Fruit fly (Drosophila melanogaster): ENCODE results near the gene CG7920.

The CG7920 gene

DNA sequence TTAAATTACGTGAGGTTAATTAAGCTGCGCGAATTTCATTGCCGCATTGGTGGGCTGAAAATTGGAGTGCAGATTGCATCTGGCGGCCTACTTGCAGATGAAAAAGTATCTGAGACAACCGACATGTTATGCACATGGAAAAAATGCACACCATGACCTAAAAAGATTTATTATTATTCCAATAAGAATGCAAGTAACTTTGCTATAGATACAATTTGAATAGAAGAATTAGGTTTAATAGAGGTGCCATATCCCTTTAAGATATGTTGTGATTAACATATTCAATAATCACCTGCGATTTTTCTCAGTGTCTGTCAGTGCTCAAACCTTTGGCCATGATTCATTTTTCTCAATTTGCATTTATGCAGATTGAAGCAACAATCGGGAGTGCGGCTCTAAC lies 33.6 kb downstream of the CG7920 start:
- TF ChIP-seq Xrp1 (GFP tag; IDR thresholded peaks at IDR 0.05) (no peak), Max (GFP tag; optimal IDR thresholded peaks at IDR 0.05) (no peak), CG8478 (optimal IDR thresholded peaks at IDR 0.05) (no peak), Sox102F (GFP tag; optimal IDR thresholded peaks at IDR 0.05) (peak; percentile 4), Ets65A (GFP tag) (no peak), CG14667 (GFP tag; IDR thresholded peaks at IDR 0.05) (no peak), Hr3 (GFP tag; optimal IDR thresholded peaks at IDR 0.05) (no peak), dimm (GFP tag; IDR thresholded peaks at IDR 0.05) (no peak), Drgx (GFP tag; IDR thresholded peaks at IDR 0.05) (peak; percentile 59), fd102C (GFP tag; optimal IDR thresholded peaks at IDR 0.05) (no peak), nau (GFP tag; optimal IDR thresholded peaks at IDR 0.05) (no peak), slp2 (GFP tag; optimal IDR thresholded peaks at IDR 0.05) (no peak), sens (GFP tag) (peak; percentile 7)

DNA sequence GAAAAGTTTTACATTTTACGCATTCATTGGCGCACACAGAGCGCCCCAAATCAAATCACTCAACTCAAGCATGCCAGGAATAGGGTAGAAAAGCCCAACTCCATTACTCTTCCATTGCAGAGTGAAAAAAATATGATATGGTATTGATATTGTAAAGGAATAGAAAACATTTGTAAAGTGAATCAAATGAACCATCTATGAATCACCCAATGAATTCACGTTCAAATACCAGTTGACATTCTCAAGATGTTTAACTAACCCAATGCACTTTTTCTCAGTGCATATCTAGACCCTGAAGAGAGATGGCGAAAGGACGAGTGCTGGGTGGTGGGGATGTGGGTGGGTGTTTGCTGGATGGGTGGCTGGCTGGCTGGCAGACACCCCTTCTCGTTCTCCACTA lies 36.5 kb downstream of the CG7920 start:
- TF ChIP-seq tna (GFP tag; IDR thresholded peaks at IDR 0.05; ENCODE audit: partially characterized antibody) (no peak), D (optimal IDR thresholded peaks at IDR 0.05) (no peak), D (GFP tag; optimal IDR thresholded peaks at IDR 0.05) (no peak), h (optimal IDR thresholded peaks at IDR 0.05) (no peak), lab (GFP tag; optimal IDR thresholded peaks at IDR 0.05) (peak; percentile 79), CG10147 (GFP tag; optimal IDR thresholded peaks at IDR 0.05) (peak; percentile 38), CG15601 (tag; optimal IDR thresholded peaks at IDR 0.05) (no peak), CG9797 (GFP tag; optimal IDR thresholded peaks at IDR 0.05) (no peak), tx (GFP tag; optimal IDR thresholded peaks at IDR 0.05) (no peak), CG2875 (GFP tag; optimal IDR thresholded peaks at IDR 0.05) (no peak), Bgb (GFP tag; IDR thresholded peaks at IDR 0.05; ENCODE audit: partially characterized antibody) (no peak), wdn (GFP tag; IDR thresholded peaks at IDR 0.05) (no peak), tll (GFP tag; optimal IDR thresholded peaks at IDR 0.05) (no peak), CG3847 (GFP tag; IDR thresholded peaks at IDR 0.05) (no peak), br (optimal IDR thresholded peaks at IDR 0.05) (no peak), ap (GFP tag; IDR thresholded peaks at IDR 0.05) (no peak), CG31388 (GFP tag; optimal IDR thresholded peaks at IDR 0.05) (no peak), unc-4 (GFP tag; IDR thresholded peaks at IDR 0.05; ENCODE audit: partially characterized antibody) (no peak), lilli (GFP tag; optimal IDR thresholded peaks at IDR 0.05) (peak; percentile 21), CG12155 (GFP tag; optimal IDR thresholded peaks at IDR 0.05) (no peak), CG17359 (tag; optimal IDR thresholded peaks at IDR 0.05) (peak; percentile 59), grau (tag; optimal IDR thresholded peaks at IDR 0.05) (peak; percentile 45), CG11695 (GFP tag; IDR thresholded peaks at IDR 0.05) (no peak), CG7839 (tag; optimal IDR thresholded peaks at IDR 0.05) (peak; percentile 31), CG5953 (GFP tag; IDR thresholded peaks at IDR 0.05) (no peak), YL-1 (GFP tag; optimal IDR thresholded peaks at IDR 0.05) (no peak), CG7271 (tag; optimal IDR thresholded peaks at IDR 0.05) (no peak), en (GFP tag; optimal IDR thresholded peaks at IDR 0.05) (no peak), CG9932 (GFP tag; IDR thresholded peaks at IDR 0.05) (0 out of 2 replicates have a peak, but pooled peaks have one; percentile 27), croc (GFP tag; conservative IDR thresholded peaks at IDR 0.05) (0 out of 3 replicates have a peak, but pooled peaks have one; percentile 17), PHDP (tag; optimal IDR thresholded peaks at IDR 0.05) (peak; percentile 29), CG15696 (tag; optimal IDR thresholded peaks at IDR 0.05) (no peak), CG6272 (GFP tag; IDR thresholded peaks at IDR 0.05) (peak; percentile 20; the same call in 1 of the 2 replicates), CG30403 (GFP tag; optimal IDR thresholded peaks at IDR 0.05) (peak; percentile 13), crol (GFP tag; IDR thresholded peaks at IDR 0.05) (no peak), pnt (GFP tag; optimal IDR thresholded peaks at IDR 0.05) (no peak), fd96Cb (tag; optimal IDR thresholded peaks at IDR 0.05) (peak; percentile 21), Med (GFP tag) (peak; percentile 85), cato (GFP tag; optimal IDR thresholded peaks at IDR 0.05; ENCODE audit: borderline replicate concordance) (no peak), CG4424 (GFP tag; optimal IDR thresholded peaks at IDR 0.05) (no peak)
